Worm (Caenorhabditis elegans): ENCODE results near the gene Y37D8A.3.

DNA sequence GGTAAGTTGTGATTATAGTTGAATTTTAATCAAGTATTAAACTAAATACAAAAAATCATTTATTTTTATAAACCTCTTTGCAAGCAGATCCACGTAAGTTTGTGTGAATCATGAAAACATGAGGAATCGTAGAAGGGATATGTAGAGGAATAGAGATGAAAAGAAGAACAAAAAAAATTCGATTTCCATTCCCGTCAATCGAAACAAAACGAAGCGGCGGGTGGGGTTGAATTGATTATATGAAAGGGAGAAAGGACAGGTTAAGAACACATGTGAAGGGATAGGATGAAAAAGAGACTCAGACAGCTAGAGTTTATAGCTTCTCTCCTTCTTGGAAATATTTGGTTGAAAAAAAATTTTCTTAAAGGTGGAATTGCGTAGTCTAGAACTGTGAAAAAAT is 31.0 kb downstream of the Y37D8A.3 start:
- TF ChIP-seq elt-1 (tag; optimal IDR thresholded peaks at IDR 0.05; ENCODE audit: borderline replicate concordance, insufficient read depth) = no peak
- no peak for TF ChIP-seq blmp-1 (tag; optimal IDR thresholded peaks at IDR 0.05)
- TF ChIP-seq ceh-83 (GFP tag; optimal IDR thresholded peaks at IDR 0.05) = no peak
- no peak for TF ChIP-seq lsy-2 (tag; optimal IDR thresholded peaks at IDR 0.05)
- TF ChIP-seq snpc-4 (tag; optimal IDR thresholded peaks at IDR 0.05) = no peak
- TF ChIP-seq ham-2 (GFP tag; optimal IDR thresholded peaks at IDR 0.05) = no peak
- no peak for TF ChIP-seq nhr-12 (tag; optimal IDR thresholded peaks at IDR 0.05)
- no peak for TF ChIP-seq bed-3 (GFP tag; optimal IDR thresholded peaks at IDR 0.05)
- TF ChIP-seq sptf-1 (tag; optimal IDR thresholded peaks at IDR 0.05) = no peak
- TF ChIP-seq lin-13 (tag; optimal IDR thresholded peaks at IDR 0.05) = no peak
- TF ChIP-seq elt-3 (tag; optimal IDR thresholded peaks at IDR 0.05) = no peak
- TF ChIP-seq unc-39 (tag; optimal IDR thresholded peaks at IDR 0.05) = no peak
- no peak for TF ChIP-seq nhr-2 (tag; optimal IDR thresholded peaks at IDR 0.05)
- TF ChIP-seq unc-62 (GFP tag; optimal IDR thresholded peaks at IDR 0.05) = no peak
